Worm (Caenorhabditis elegans): Measurements from ENCODE around the gene K01D12.8.

DNA sequence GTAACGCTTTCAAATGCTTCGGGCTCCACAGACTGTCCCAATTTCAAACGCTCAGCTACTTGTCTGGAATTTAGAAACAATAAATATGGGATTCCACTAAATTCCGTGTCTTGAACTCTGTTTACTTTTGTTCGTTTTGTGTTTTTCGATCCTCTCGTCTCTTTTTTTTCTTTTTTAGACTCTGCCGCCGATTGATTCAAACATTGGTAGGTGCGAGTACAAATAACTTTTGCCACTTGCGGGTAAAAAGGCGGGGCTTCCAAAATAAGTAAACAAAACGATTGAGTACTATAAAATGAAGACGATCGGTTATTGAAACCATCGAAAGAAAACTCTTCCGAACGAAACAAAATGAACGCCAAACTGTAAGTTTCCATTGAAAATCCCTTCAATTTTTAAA, 37.4 kb upstream of the K01D12.8 start, which contains the start of gene fipr-2:
- TF ChIP-seq unc-62 (GFP tag; optimal IDR thresholded peaks at IDR 0.05) (no peak), dpl-1 (GFP tag; optimal IDR thresholded peaks at IDR 0.05) (no peak), ZK185.1 (tag; optimal IDR thresholded peaks at IDR 0.05; ENCODE audit: poor library complexity, severe bottlenecking) (no peak), attf-6 (GFP tag; IDR thresholded peaks at IDR 0.05) (no peak)

Measured in whole organism, young adult.